Fruit fly (Drosophila melanogaster) whole organism, embryonic: ENCODE data around the gene CG32985.
A peak's percentile ranks its signal among the peaks of the same experiment; 100 is the strongest.

Source experiments
- Antp ChIP-seq: fragments of 200-800 bp; sonication (Bioruptor generic); optimal IDR thresholded peaks from 3 replicates; lab custom pipeline; 2016; ENCODE audit warnings: missing biosample characterization, missing genetic modification characterization
- CG10267 ChIP-seq: fragments of 200-800 bp; sonication (Bioruptor generic); optimal IDR thresholded peaks from 2 replicates; lab custom pipeline; 2018; ENCODE audit warnings: missing biosample characterization, mild to moderate bottlenecking, missing genetic modification characterization, moderate library complexity
- CG10543 ChIP-seq: fragments of 200-800 bp; sonication (Bioruptor generic); optimal IDR thresholded peaks from 3 replicates; lab custom pipeline; 2017; ENCODE audit warnings: missing biosample characterization, mild to moderate bottlenecking, missing genetic modification characterization, moderate library complexity
- CG12236 ChIP-seq: fragments of 200-800 bp; sonication (Bioruptor generic); optimal IDR thresholded peaks from 2 replicates; lab custom pipeline; 2016; ENCODE audit warnings: missing biosample characterization, missing genetic modification characterization
- CG12744 ChIP-seq: fragments of 200-800 bp; sonication (Bioruptor generic); optimal IDR thresholded peaks from 2 replicates; lab custom pipeline; 2016; ENCODE audit warnings: missing biosample characterization, missing genetic modification characterization
- CG13624 ChIP-seq: fragments of 200-800 bp; sonication (Bioruptor generic); optimal IDR thresholded peaks from 2 replicates; lab custom pipeline; 2016; ENCODE audit warnings: missing biosample characterization, missing genetic modification characterization
- CG1602 ChIP-seq: fragments of 200-800 bp; sonication (Bioruptor generic); optimal IDR thresholded peaks from 3 replicates; lab custom pipeline; 2016; ENCODE audit warnings: missing biosample characterization, missing genetic modification characterization
- CG18599 ChIP-seq: fragments of 200-800 bp; sonication (Bioruptor generic); optimal IDR thresholded peaks from 3 replicates; lab custom pipeline; 2017; ENCODE audit warnings: missing biosample characterization, missing genetic modification characterization, mild to moderate bottlenecking, moderate library complexity, missing genetic modification reagents
- CG18619 ChIP-seq: fragments of 200-800 bp; sonication (Bioruptor generic); optimal IDR thresholded peaks from 3 replicates; lab custom pipeline; 2017; ENCODE audit warnings: missing biosample characterization, mild to moderate bottlenecking, missing genetic modification characterization
- CG18764 ChIP-seq: fragments of 200-800 bp; sonication (Bioruptor generic); optimal IDR thresholded peaks from 3 replicates; lab custom pipeline; 2016; ENCODE audit warnings: missing biosample characterization, missing genetic modification characterization
- CG2116 ChIP-seq: fragments of 200-800 bp; sonication (Bioruptor generic); optimal IDR thresholded peaks from 3 replicates; lab custom pipeline; 2018; ENCODE audit warnings: missing biosample characterization, mild to moderate bottlenecking, missing genetic modification characterization
- CG2678 ChIP-seq: fragments of 200-800 bp; sonication (Bioruptor generic); optimal IDR thresholded peaks from 3 replicates; lab custom pipeline; 2019; ENCODE audit warnings: missing biosample characterization, mild to moderate bottlenecking, missing genetic modification characterization, moderate library complexity
- CG32532 ChIP-seq: fragments of 200-800 bp; sonication (Bioruptor generic); IDR thresholded peaks from 2 replicates; pipeline ENCODE4 v1.3.6; 2022; ENCODE audit warnings: missing biosample characterization, missing genetic modification characterization
- CG3838 ChIP-seq: fragments of 200-800 bp; sonication (Bioruptor generic); optimal IDR thresholded peaks from 3 replicates; lab custom pipeline; 2016; ENCODE audit warnings: missing biosample characterization, missing genetic modification characterization
- CG4854 ChIP-seq: fragments of 200-800 bp; sonication (Bioruptor generic); optimal IDR thresholded peaks from 2 replicates; lab custom pipeline; 2016; ENCODE audit warnings: missing biosample characterization, missing genetic modification characterization, inconsistent platforms
- CG6854 ChIP-seq: fragments of 200-800 bp; sonication (Bioruptor generic); optimal IDR thresholded peaks from 3 replicates; lab custom pipeline; 2017; ENCODE audit warnings: missing biosample characterization, mild to moderate bottlenecking, missing genetic modification characterization
- CG7556 ChIP-seq: fragments of 200-800 bp; sonication (Bioruptor generic); optimal IDR thresholded peaks from 2 replicates; lab custom pipeline; 2017; ENCODE audit warnings: missing biosample characterization, mild to moderate bottlenecking, missing genetic modification characterization
- CG7839 ChIP-seq: fragments of 200-800 bp; sonication (Bioruptor generic); optimal IDR thresholded peaks from 3 replicates; lab custom pipeline; 2018; ENCODE audit warnings: missing biosample characterization, mild to moderate bottlenecking, missing genetic modification characterization, moderate library complexity
- CG8359 ChIP-seq: fragments of 200-800 bp; sonication (Bioruptor generic); optimal IDR thresholded peaks from 2 replicates; lab custom pipeline; 2017; ENCODE audit warnings: missing biosample characterization, mild to moderate bottlenecking, missing genetic modification characterization, borderline replicate concordance
- CG8944 ChIP-seq: fragments of 200-800 bp; sonication (Bioruptor generic); optimal IDR thresholded peaks from 3 replicates; lab custom pipeline; 2016; ENCODE audit warnings: missing biosample characterization, missing genetic modification characterization
- CG9817 ChIP-seq: fragments of 200-800 bp; sonication (Bioruptor generic); optimal IDR thresholded peaks from 2 replicates; lab custom pipeline; 2018; ENCODE audit warnings: missing biosample characterization, mild to moderate bottlenecking, missing genetic modification characterization, moderate library complexity
- Dek ChIP-seq: fragments of 200-800 bp; sonication (Bioruptor generic); optimal IDR thresholded peaks from 3 replicates; lab custom pipeline; 2019; ENCODE audit warnings: missing biosample characterization, mild to moderate bottlenecking, missing genetic modification characterization, moderate library complexity
- Fer1 ChIP-seq: fragments of 200-800 bp; sonication (Bioruptor generic); optimal IDR thresholded peaks from 2 replicates; lab custom pipeline; 2017; ENCODE audit warnings: missing biosample characterization, mild to moderate bottlenecking, missing genetic modification characterization
- Hmr ChIP-seq: fragments of 200-800 bp; sonication (Bioruptor generic); optimal IDR thresholded peaks from 3 replicates; lab custom pipeline; 2017; ENCODE audit warnings: mild to moderate bottlenecking, missing biosample characterization, missing genetic modification reagents, missing genetic modification characterization
- NC2α ChIP-seq: fragments of 200-800 bp; sonication (Bioruptor generic); optimal IDR thresholded peaks from 2 replicates; lab custom pipeline; 2016; ENCODE audit warnings: missing biosample characterization, missing genetic modification characterization
- Ptx1 ChIP-seq: fragments of 200-800 bp; sonication (Bioruptor generic); IDR thresholded peaks from 2 replicates; pipeline ENCODE4 v1.3.6; 2022; ENCODE audit warnings: missing biosample characterization, missing genetic modification characterization
- Rfx ChIP-seq: fragments of 200-800 bp; sonication (Bioruptor generic); IDR thresholded peaks from 2 replicates; pipeline ENCODE4 v1.3.6; 2022; ENCODE audit warnings: missing biosample characterization, missing genetic modification characterization
- Sin3A ChIP-seq: fragments of >200 bp; optimal IDR thresholded peaks from 2 replicates; lab custom pipeline; 2018
- Sox100B ChIP-seq: fragments of 200-800 bp; sonication (Bioruptor generic); optimal IDR thresholded peaks from 3 replicates; lab custom pipeline; 2018; ENCODE audit warnings: missing biosample characterization, mild to moderate bottlenecking, missing genetic modification characterization
- Sox102F ChIP-seq: fragments of 200-800 bp; sonication (Bioruptor generic); optimal IDR thresholded peaks from 2 replicates; lab custom pipeline; 2018; ENCODE audit warnings: missing biosample characterization, mild to moderate bottlenecking, missing genetic modification characterization, moderate library complexity
- Tbp ChIP-seq: fragments of >200 bp; optimal IDR thresholded peaks from 2 replicates; lab custom pipeline; 2018; ENCODE audit warnings: missing biosample characterization, missing genetic modification characterization
- Trl ChIP-seq, 3 experiments: fragments of >200 bp in 2 of 3; fragments of 200-800 bp in 1 of 3; sonication (Bioruptor generic) in 1 of 3; optimal IDR thresholded peaks; 2 replicates in 1 of 3; 3 replicates in 2 of 3; lab custom pipeline; 2016 to 2017; ENCODE audit warnings: missing biosample characterization in 1 of 3, missing genetic modification characterization in 1 of 3
- dmrt99B ChIP-seq: fragments of 200-800 bp; sonication (Bioruptor generic); optimal IDR thresholded peaks from 2 replicates; lab custom pipeline; 2018; ENCODE audit warnings: missing biosample characterization, mild to moderate bottlenecking, missing genetic modification characterization, moderate library complexity
- dysf ChIP-seq: fragments of 200-800 bp; sonication (Bioruptor generic); IDR thresholded peaks from 3 replicates; pipeline ENCODE4 v1.3.6; 2022; ENCODE audit warnings: missing biosample characterization, missing genetic modification characterization
- exex ChIP-seq: fragments of 200-800 bp; sonication (Bioruptor generic); optimal IDR thresholded peaks from 4 replicates; lab custom pipeline; 2018; ENCODE audit warnings: missing biosample characterization, mild to moderate bottlenecking, missing genetic modification characterization, moderate library complexity
- fd3F ChIP-seq: fragments of 200-800 bp; sonication (Bioruptor generic); optimal IDR thresholded peaks from 2 replicates; lab custom pipeline; 2018; ENCODE audit warnings: missing biosample characterization, mild to moderate bottlenecking, missing genetic modification characterization, moderate library complexity
- ind ChIP-seq: fragments of 200-800 bp; sonication (Bioruptor generic); optimal IDR thresholded peaks from 3 replicates; lab custom pipeline; 2016; ENCODE audit warnings: missing biosample characterization, missing genetic modification characterization
- kay ChIP-seq: fragments of 200-800 bp; sonication (Bioruptor generic); optimal IDR thresholded peaks from 2 replicates; lab custom pipeline; 2016; ENCODE audit warnings: missing biosample characterization, missing genetic modification characterization
- mirr ChIP-seq: fragments of 200-800 bp; sonication (Bioruptor generic); optimal IDR thresholded peaks from 3 replicates; lab custom pipeline; 2018; ENCODE audit warnings: missing biosample characterization, mild to moderate bottlenecking, missing genetic modification characterization
- odd ChIP-seq: fragments of 200-800 bp; sonication (Bioruptor generic); optimal IDR thresholded peaks from 2 replicates; lab custom pipeline; 2017; ENCODE audit warnings: missing biosample characterization, mild to moderate bottlenecking, missing genetic modification characterization
- phol ChIP-seq: fragments of 200-800 bp; sonication (Bioruptor generic); optimal IDR thresholded peaks from 3 replicates; lab custom pipeline; 2018; ENCODE audit warnings: missing biosample characterization, mild to moderate bottlenecking, missing genetic modification characterization, moderate library complexity
- run ChIP-seq: fragments of 200-800 bp; sonication (Bioruptor generic); optimal IDR thresholded peaks from 3 replicates; lab custom pipeline; 2018; ENCODE audit warnings: missing biosample characterization, mild to moderate bottlenecking, missing genetic modification characterization
- sd ChIP-seq: fragments of 200-800 bp; sonication (Bioruptor generic); optimal IDR thresholded peaks from 3 replicates; lab custom pipeline; 2018; ENCODE audit warnings: missing biosample characterization, mild to moderate bottlenecking, missing genetic modification characterization, moderate library complexity
- slbo ChIP-seq: fragments of 200-800 bp; sonication (Bioruptor generic); IDR thresholded peaks from 2 replicates; pipeline ENCODE4 v1.3.6; 2022; ENCODE audit warnings: missing biosample characterization, missing genetic modification characterization
- stc ChIP-seq: fragments of 200-800 bp; sonication (Bioruptor generic); IDR thresholded peaks from 2 replicates; pipeline ENCODE4 v1.3.6; 2022; ENCODE audit warnings: missing biosample characterization, missing genetic modification characterization
- sug ChIP-seq: fragments of 200-800 bp; optimal IDR thresholded peaks from 2 replicates; lab custom pipeline; 2019; ENCODE audit warnings: missing biosample characterization, mild to moderate bottlenecking, missing genetic modification characterization, moderate library complexity
- tin ChIP-seq: fragments of 200-800 bp; sonication (Bioruptor generic); optimal IDR thresholded peaks from 3 replicates; lab custom pipeline; 2016; ENCODE audit warnings: missing biosample characterization, missing genetic modification characterization
- tio ChIP-seq: fragments of 200-800 bp; sonication (Bioruptor generic); optimal IDR thresholded peaks from 2 replicates; lab custom pipeline; 2017; ENCODE audit warnings: missing biosample characterization, missing genetic modification characterization, inconsistent platforms
- zen ChIP-seq: fragments of 200-800 bp; sonication (Bioruptor generic); optimal IDR thresholded peaks from 3 replicates; lab custom pipeline; 2018; ENCODE audit warnings: missing biosample characterization, mild to moderate bottlenecking, missing genetic modification characterization, moderate library complexity

Gene CG32985

dm6 chr2L:8982584-8983302 lies 20.4 kb downstream of the CG32985 start (continued):
- TF ChIP-seq CG8944 (GFP tag; lab: Kevin White, UChicago) (peak; percentile 13), Tbp (GFP tag; lab: Kevin White, UChicago) (no peak), CG12236 (no peak), CG3838 (GFP tag; lab: Kevin White, UChicago) (peak; percentile 3), CG7556 (peak; percentile 40), Sox100B (GFP tag; lab: Kevin White, UChicago) (peak; percentile 53), Sin3A (lab: Kevin White, UChicago) (no peak), CG10267 (tag; lab: Kevin White, UChicago) (peak; percentile 34), exex (tag; lab: Kevin White, UChicago) (no peak), zen (tag; lab: Kevin White, UChicago) (no peak), CG18619 (GFP tag; lab: Kevin White, UChicago) (peak; percentile 10), run (peak; percentile 59), kay (GFP tag; lab: Kevin White, UChicago) (peak; percentile 19), CG18599 (GFP tag; lab: Kevin White, UChicago) (peak; percentile 44), odd (GFP tag; lab: Kevin White, UChicago) (peak; percentile 53), tin (GFP tag; lab: Kevin White, UChicago) (peak; percentile 5), ind (GFP tag; lab: Kevin White, UChicago) (peak; percentile 42), CG2116 (no peak), sug (tag; lab: Kevin White, UChicago) (no peak), CG4854 (GFP tag; lab: Kevin White, UChicago) (no peak), fd3F (GFP tag; lab: Kevin White, UChicago) (peak; percentile 45), CG32532 (peak; percentile 50; the same call in 1 of the 2 replicates), Rfx (peak; percentile 76), CG12744 (GFP tag; lab: Kevin White, UChicago) (peak; percentile 23), CG1602 (peak; percentile 28), Sox102F (GFP tag; lab: Kevin White, UChicago) (peak; percentile 69), CG8359 (GFP tag; lab: Kevin White, UChicago) (no peak), stc (peak; percentile 66), Fer1 (GFP tag; lab: Kevin White, UChicago) (peak; percentile 46), CG6854 (peak; percentile 30), dysf (GFP tag; lab: Robert Waterston, UW) (peak; percentile 80), CG9817 (tag; lab: Kevin White, UChicago) (peak; percentile 46), Dek (tag; lab: Kevin White, UChicago) (peak; percentile 58), Antp (GFP tag; lab: Kevin White, UChicago) (peak; percentile 22), CG10543 (GFP tag; lab: Kevin White, UChicago) (peak; percentile 2), CG13624 (GFP tag; lab: Kevin White, UChicago) (peak; percentile 76), Ptx1 (GFP tag; lab: Robert Waterston, UW) (peak; percentile 62), Trl (optimal IDR thresholded peaks at IDR 0.05; lab: Kevin White, UChicago) (no peak), Trl (GFP tag; optimal IDR thresholded peaks at IDR 0.05; lab: Kevin White, UChicago) (peak; percentile 44), tio (GFP tag; lab: Kevin White, UChicago) (peak; percentile 26), NC2α (GFP tag; lab: Kevin White, UChicago) (no peak), CG18764 (GFP tag; lab: Kevin White, UChicago) (no peak), Hmr (peak; percentile 49), phol (peak; percentile 41), CG7839 (tag; lab: Kevin White, UChicago) (peak; percentile 71), sd (tag; lab: Kevin White, UChicago) (peak; percentile 52), dmrt99B (tag; lab: Kevin White, UChicago) (peak; percentile 75), CG2678 (tag; lab: Kevin White, UChicago) (peak; percentile 78), slbo (GFP tag; lab: Robert Waterston, UW) (peak; percentile 68), mirr (no peak)
